Fruit fly (Drosophila melanogaster): Measurements from ENCODE around the gene viaf.

Gene viaf

dm6 chr3L:12023137-12023792, 30.3 kb upstream of the viaf start (continued):
- TF ChIP-seq bsh (GFP tag; optimal IDR thresholded peaks at IDR 0.05) = peak in 1 of 2 experiments; percentile 28
- peak; percentile 9 for TF ChIP-seq CG2678 (tag; optimal IDR thresholded peaks at IDR 0.05)
- peak; percentile 41; the same call in 1 of the 3 replicates for TF ChIP-seq row (GFP tag; IDR thresholded peaks at IDR 0.05)
- TF ChIP-seq zfh2 (GFP tag; optimal IDR thresholded peaks at IDR 0.05) = no peak
- TF ChIP-seq Drgx (GFP tag; IDR thresholded peaks at IDR 0.05) = peak; percentile 56; the same call in 1 of the 2 replicates
- TF ChIP-seq gce (GFP tag; IDR thresholded peaks at IDR 0.05) = no peak
- no peak for TF ChIP-seq CG7556 (GFP tag; optimal IDR thresholded peaks at IDR 0.05)
- TF ChIP-seq Rfx (GFP tag; IDR thresholded peaks at IDR 0.05) = no peak
- no peak for TF ChIP-seq Hmr (GFP tag; optimal IDR thresholded peaks at IDR 0.05)
- peak; percentile 14; the same call in 1 of the 2 replicates for TF ChIP-seq Xrp1 (GFP tag; IDR thresholded peaks at IDR 0.05)
- TF ChIP-seq CG18262 (tag; optimal IDR thresholded peaks at IDR 0.05) = peak; percentile 18
- TF ChIP-seq sima (GFP tag; optimal IDR thresholded peaks at IDR 0.05) = no peak
- peak; percentile 41 for TF ChIP-seq CG11504 (tag; optimal IDR thresholded peaks at IDR 0.05)

dm6 chr3L:12021903-12022302, 28.9 kb upstream of the viaf start:
- TF ChIP-seq dan (GFP tag; IDR thresholded peaks at IDR 0.05) (no peak), CG11247 (GFP tag; IDR thresholded peaks at IDR 0.05) (no peak), CG17186 (GFP tag; optimal IDR thresholded peaks at IDR 0.05) (no peak), Awh (GFP tag; IDR thresholded peaks at IDR 0.05) (peak; percentile 58; the same call in 1 of the 2 replicates), CG2116 (GFP tag; optimal IDR thresholded peaks at IDR 0.05) (no peak), pfk (GFP tag; optimal IDR thresholded peaks at IDR 0.05) (no peak), CG6689 (GFP tag; IDR thresholded peaks at IDR 0.05) (no peak), bbx (GFP tag; IDR thresholded peaks at IDR 0.05; ENCODE audit: partially characterized antibody) (no peak), CG8359 (GFP tag; optimal IDR thresholded peaks at IDR 0.05; ENCODE audit: borderline replicate concordance) (peak; percentile 99), CG2199 (GFP tag; IDR thresholded peaks at IDR 0.05) (peak; percentile 98), CG13624 (GFP tag; optimal IDR thresholded peaks at IDR 0.05) (no peak), CTCF (GFP tag; optimal IDR thresholded peaks at IDR 0.05) (peak; percentile 88), ems (GFP tag; optimal IDR thresholded peaks at IDR 0.05) (no peak), croc (GFP tag; conservative IDR thresholded peaks at IDR 0.05) (no peak)

- TF ChIP-seq CG10462 (GFP tag; optimal IDR thresholded peaks at IDR 0.05) = no peak
- TF ChIP-seq corto (GFP tag; optimal IDR thresholded peaks at IDR 0.05) = peak; percentile 10
- no peak for TF ChIP-seq nom (GFP tag; optimal IDR thresholded peaks at IDR 0.05)
- no peak for TF ChIP-seq CG6689 (GFP tag; IDR thresholded peaks at IDR 0.05)
- no peak for TF ChIP-seq CG8924 (tag; optimal IDR thresholded peaks at IDR 0.05)
- TF ChIP-seq wek (GFP tag; optimal IDR thresholded peaks at IDR 0.05) = no peak
- no peak for TF ChIP-seq Sox102F (GFP tag; optimal IDR thresholded peaks at IDR 0.05)
- no peak for TF ChIP-seq HLHmδ (GFP tag; optimal IDR thresholded peaks at IDR 0.05)
- TF ChIP-seq pho (GFP tag; optimal IDR thresholded peaks at IDR 0.05) = no peak
- TF ChIP-seq kni (GFP tag; optimal IDR thresholded peaks at IDR 0.05) = no peak
- no peak for TF ChIP-seq CG2889 (GFP tag; IDR thresholded peaks at IDR 0.05)
- TF ChIP-seq CG32532 (GFP tag; IDR thresholded peaks at IDR 0.05) = no peak
- no peak for TF ChIP-seq CG14441 (GFP tag; IDR thresholded peaks at IDR 0.05)
- TF ChIP-seq Nf-YA (GFP tag; IDR thresholded peaks at IDR 0.05) = no peak
- peak; percentile 54 for TF ChIP-seq lbe (GFP tag; optimal IDR thresholded peaks at IDR 0.05)
- TF ChIP-seq CG10274 (GFP tag; optimal IDR thresholded peaks at IDR 0.05) = no peak
- TF ChIP-seq BEAF-32 (GFP tag; optimal IDR thresholded peaks at IDR 0.05) = no peak
- TF ChIP-seq sc (optimal IDR thresholded peaks at IDR 0.05) = no peak
- no peak for TF ChIP-seq sc (GFP tag; optimal IDR thresholded peaks at IDR 0.05)
- no peak for TF ChIP-seq CG1602 (GFP tag; optimal IDR thresholded peaks at IDR 0.05)
- no peak for TF ChIP-seq hbn (GFP tag; IDR thresholded peaks at IDR 0.05; ENCODE audit: partially characterized antibody)
- no peak for TF ChIP-seq Chrac-16 (GFP tag; optimal IDR thresholded peaks at IDR 0.05)
- peak; percentile 71 for TF ChIP-seq Drgx (GFP tag; IDR thresholded peaks at IDR 0.05)
- TF ChIP-seq CG8765 (GFP tag; IDR thresholded peaks at IDR 0.05) = no peak
- TF ChIP-seq Tbp (GFP tag; optimal IDR thresholded peaks at IDR 0.05) = no peak
Measured at dm6 chr3L:12016186-12016585, 23.2 kb upstream of the viaf start.

Data from whole organism, embryonic.